Fruit fly (Drosophila melanogaster) whole organism, embryonic: ENCODE results near the gene GlnRS.

ENCODE experiments used
- CG10274 ChIP-seq: fragments of 200-800 bp; sonication (Bioruptor generic); optimal IDR thresholded peaks from 3 replicates; lab custom pipeline; 2017; ENCODE audit warnings: missing biosample characterization, mild to moderate bottlenecking, missing genetic modification characterization
- CG10321 ChIP-seq: fragments of 200-800 bp; sonication (Bioruptor generic); IDR thresholded peaks from 2 replicates; pipeline ENCODE4 v1.3.6; 2022; ENCODE audit warnings: missing biosample characterization, missing genetic modification characterization
- CG10565 ChIP-seq: fragments of 200-800 bp; sonication (Bioruptor generic); optimal IDR thresholded peaks from 3 replicates; lab custom pipeline; 2016; ENCODE audit warnings: missing biosample characterization, mild to moderate bottlenecking, missing genetic modification characterization
- CG11723 ChIP-seq: fragments of 200-800 bp; sonication (Bioruptor generic); optimal IDR thresholded peaks from 2 replicates; lab custom pipeline; 2017; ENCODE audit warnings: missing biosample characterization, mild to moderate bottlenecking, missing genetic modification characterization
- CG13624 ChIP-seq: fragments of 200-800 bp; sonication (Bioruptor generic); optimal IDR thresholded peaks from 2 replicates; lab custom pipeline; 2016; ENCODE audit warnings: missing biosample characterization, missing genetic modification characterization
- CG13894 ChIP-seq: fragments of 200-800 bp; sonication (Bioruptor generic); optimal IDR thresholded peaks from 3 replicates; lab custom pipeline; 2018; ENCODE audit warnings: missing biosample characterization, mild to moderate bottlenecking, missing genetic modification characterization, moderate library complexity
- CG15696 ChIP-seq: fragments of 200-800 bp; sonication (Bioruptor generic); optimal IDR thresholded peaks from 2 replicates; lab custom pipeline; 2019; ENCODE audit warnings: missing biosample characterization, mild to moderate bottlenecking, missing genetic modification characterization, moderate library complexity
- CG16815 ChIP-seq: fragments of 200-800 bp; sonication (Bioruptor generic); optimal IDR thresholded peaks from 3 replicates; lab custom pipeline; 2017; ENCODE audit warnings: missing biosample characterization, mild to moderate bottlenecking, missing genetic modification characterization
- CG17612 ChIP-seq: fragments of 200-800 bp; sonication (Bioruptor generic); IDR thresholded peaks from 2 replicates; pipeline ENCODE4 v1.3.6; 2022; ENCODE audit warnings: missing biosample characterization, missing genetic modification characterization
- CG2129 ChIP-seq: fragments of 200-800 bp; sonication (Bioruptor generic); IDR thresholded peaks from 2 replicates; pipeline ENCODE4 v1.3.6; 2022; ENCODE audit warnings: missing biosample characterization, missing genetic modification characterization; ENCODE audit not compliant: partially characterized antibody
- CG31365 ChIP-seq: fragments of 200-800 bp; sonication (Bioruptor generic); optimal IDR thresholded peaks from 2 replicates; lab custom pipeline; 2018; ENCODE audit warnings: missing biosample characterization, mild to moderate bottlenecking, missing genetic modification characterization
- CG34224 ChIP-seq: fragments of 200-800 bp; sonication (Bioruptor generic); IDR thresholded peaks from 3 replicates; pipeline ENCODE4 v1.3.6; 2022; ENCODE audit warnings: missing biosample characterization, missing genetic modification characterization; ENCODE audit not compliant: partially characterized antibody
- CG42726 ChIP-seq: fragments of 200-800 bp; sonication (Bioruptor generic); IDR thresholded peaks from 2 replicates; pipeline ENCODE4 v1.3.6; 2022; ENCODE audit warnings: missing biosample characterization, missing genetic modification characterization; ENCODE audit not compliant: partially characterized antibody
- CG6654 ChIP-seq: fragments of 200-800 bp; sonication (Bioruptor generic); optimal IDR thresholded peaks from 2 replicates; lab custom pipeline; 2017; ENCODE audit warnings: missing biosample characterization, mild to moderate bottlenecking, missing genetic modification characterization
- CG7372 ChIP-seq: fragments of 200-800 bp; sonication (Bioruptor generic); IDR thresholded peaks from 2 replicates; pipeline ENCODE4 v1.3.6; 2022; ENCODE audit warnings: missing biosample characterization, missing genetic modification characterization
- CG7839 ChIP-seq: fragments of 200-800 bp; sonication (Bioruptor generic); optimal IDR thresholded peaks from 3 replicates; lab custom pipeline; 2018; ENCODE audit warnings: missing biosample characterization, mild to moderate bottlenecking, missing genetic modification characterization, moderate library complexity
- CG7987 ChIP-seq: fragments of 200-800 bp; sonication (Bioruptor generic); optimal IDR thresholded peaks from 2 replicates; lab custom pipeline; 2018; ENCODE audit warnings: missing biosample characterization, mild to moderate bottlenecking, missing genetic modification characterization, moderate library complexity
- Deaf1 ChIP-seq: fragments of 200-800 bp; optimal IDR thresholded peaks from 3 replicates; lab custom pipeline; 2019; ENCODE audit warnings: missing biosample characterization, mild to moderate bottlenecking, missing genetic modification characterization, moderate library complexity
- Dfd ChIP-seq, 2 experiments: fragments of >200 bp; optimal IDR thresholded peaks; 2 replicates each; lab custom pipeline; 2017; ENCODE audit warnings: missing biosample characterization in 2 of 2, missing genetic modification characterization in 2 of 2
- Doc3 ChIP-seq: fragments of 200-800 bp; sonication (Bioruptor generic); IDR thresholded peaks from 3 replicates; pipeline ENCODE4 v1.3.6; 2022; ENCODE audit warnings: missing biosample characterization, missing genetic modification characterization; ENCODE audit not compliant: partially characterized antibody
- Elba2 ChIP-seq: fragments of 200-800 bp; sonication (Bioruptor generic); optimal IDR thresholded peaks from 3 replicates; lab custom pipeline; 2016; ENCODE audit warnings: missing biosample characterization, missing genetic modification characterization
- HLH54F ChIP-seq: fragments of 200-800 bp; sonication (Bioruptor generic); optimal IDR thresholded peaks from 3 replicates; lab custom pipeline; 2016; ENCODE audit warnings: missing biosample characterization, missing genetic modification characterization
- Hmr ChIP-seq: fragments of 200-800 bp; sonication (Bioruptor generic); optimal IDR thresholded peaks from 3 replicates; lab custom pipeline; 2017; ENCODE audit warnings: mild to moderate bottlenecking, missing biosample characterization, missing genetic modification reagents, missing genetic modification characterization
- Lhr ChIP-seq: fragments of 200-800 bp; sonication (Bioruptor generic); optimal IDR thresholded peaks from 3 replicates; lab custom pipeline; 2017; ENCODE audit warnings: mild to moderate bottlenecking, missing biosample characterization, missing genetic modification reagents, missing genetic modification characterization
- MESR4 ChIP-seq: fragments of 200-800 bp; sonication (Bioruptor generic); optimal IDR thresholded peaks from 2 replicates; lab custom pipeline; 2018; ENCODE audit warnings: missing biosample characterization, mild to moderate bottlenecking, missing genetic modification characterization, moderate library complexity
- NFAT ChIP-seq: fragments of 200-800 bp; sonication (Bioruptor generic); IDR thresholded peaks from 2 replicates; pipeline ENCODE4 v1.3.6; 2022; ENCODE audit warnings: missing biosample characterization, missing genetic modification characterization
- Optix ChIP-seq: fragments of 200-800 bp; sonication (Bioruptor generic); IDR thresholded peaks from 3 replicates; pipeline ENCODE4 v1.3.6; 2022; ENCODE audit warnings: missing biosample characterization, missing genetic modification characterization
- Sin3A ChIP-seq: fragments of >200 bp; optimal IDR thresholded peaks from 2 replicates; lab custom pipeline; 2018
- Sox102F ChIP-seq: fragments of 200-800 bp; sonication (Bioruptor generic); optimal IDR thresholded peaks from 2 replicates; lab custom pipeline; 2018; ENCODE audit warnings: missing biosample characterization, mild to moderate bottlenecking, missing genetic modification characterization, moderate library complexity
- amos ChIP-seq: fragments of 200-800 bp; sonication (Bioruptor generic); IDR thresholded peaks from 2 replicates; pipeline ENCODE4 v1.3.6; 2022; ENCODE audit warnings: missing biosample characterization, missing genetic modification characterization; ENCODE audit not compliant: partially characterized antibody
- br ChIP-seq: fragments of >200 bp; optimal IDR thresholded peaks from 2 replicates; lab custom pipeline; 2017
- crol ChIP-seq: fragments of 200-800 bp; sonication (Bioruptor generic); IDR thresholded peaks from 2 replicates; pipeline ENCODE4 v1.3.6; 2022; ENCODE audit warnings: missing biosample characterization, missing genetic modification characterization
- dmrt99B ChIP-seq: fragments of 200-800 bp; sonication (Bioruptor generic); optimal IDR thresholded peaks from 2 replicates; lab custom pipeline; 2018; ENCODE audit warnings: missing biosample characterization, mild to moderate bottlenecking, missing genetic modification characterization, moderate library complexity
- fru ChIP-seq: fragments of >200 bp; optimal IDR thresholded peaks from 2 replicates; lab custom pipeline; 2017
- ftz-f1 ChIP-seq: fragments of 200-800 bp; sonication (Bioruptor generic); optimal IDR thresholded peaks from 2 replicates; lab custom pipeline; 2016; ENCODE audit warnings: missing biosample characterization, missing genetic modification characterization
- gce ChIP-seq: fragments of 200-800 bp; sonication (Bioruptor generic); IDR thresholded peaks from 3 replicates; pipeline ENCODE4 v1.3.6; 2022; ENCODE audit warnings: missing biosample characterization, missing genetic modification characterization
- gcm2 ChIP-seq: fragments of 200-800 bp; sonication (Bioruptor generic); optimal IDR thresholded peaks from 2 replicates; lab custom pipeline; 2016; ENCODE audit warnings: missing biosample characterization, missing genetic modification characterization
- hbn ChIP-seq: fragments of 200-800 bp; sonication (Bioruptor generic); IDR thresholded peaks from 2 replicates; pipeline ENCODE4 v1.3.6; 2022; ENCODE audit warnings: missing biosample characterization, missing genetic modification characterization; ENCODE audit not compliant: partially characterized antibody
- ken ChIP-seq: fragments of 200-800 bp; sonication (Bioruptor generic); IDR thresholded peaks from 3 replicates; pipeline ENCODE4 v1.3.6; 2022; ENCODE audit warnings: missing biosample characterization, missing genetic modification characterization
- lbe ChIP-seq: fragments of 200-800 bp; sonication (Bioruptor generic); optimal IDR thresholded peaks from 2 replicates; lab custom pipeline; 2016; ENCODE audit warnings: missing biosample characterization, mild to moderate bottlenecking, missing genetic modification characterization
- oc ChIP-seq: fragments of 200-800 bp; sonication (Bioruptor generic); optimal IDR thresholded peaks from 2 replicates; lab custom pipeline; 2018; ENCODE audit warnings: missing biosample characterization, mild to moderate bottlenecking, missing genetic modification characterization, moderate library complexity
- onecut ChIP-seq: fragments of 200-800 bp; sonication (Bioruptor generic); IDR thresholded peaks from 2 replicates; pipeline ENCODE4 v1.3.6; 2022; ENCODE audit warnings: missing biosample characterization, missing genetic modification characterization
- org-1 ChIP-seq: fragments of 200-800 bp; sonication (Bioruptor generic); optimal IDR thresholded peaks from 2 replicates; lab custom pipeline; 2017; ENCODE audit warnings: missing biosample characterization, missing genetic modification characterization
- pho ChIP-seq: fragments of 200-800 bp; sonication (Bioruptor generic); optimal IDR thresholded peaks from 2 replicates; lab custom pipeline; 2016; ENCODE audit warnings: missing biosample characterization, missing genetic modification characterization
- prd ChIP-seq, 3 experiments: fragments of >200 bp in 2 of 3; fragments of 200-800 bp in 1 of 3; sonication (Bioruptor generic) in 1 of 3; optimal IDR thresholded peaks in 2 of 3; IDR thresholded peaks in 1 of 3; 2 replicates in 2 of 3; 3 replicates in 1 of 3; pipeline versions ENCODE4 v1.3.6 to Lab custom; 2017 to 2022; ENCODE audit warnings: missing biosample characterization in 1 of 3, missing genetic modification characterization in 1 of 3
- sens-2 ChIP-seq: fragments of 200-800 bp; sonication (Bioruptor generic); IDR thresholded peaks from 2 replicates; pipeline ENCODE4 v1.3.6; 2022; ENCODE audit warnings: missing biosample characterization, missing genetic modification characterization
- slou ChIP-seq: fragments of 200-800 bp; sonication (Bioruptor generic); optimal IDR thresholded peaks from 3 replicates; lab custom pipeline; 2016; ENCODE audit warnings: missing biosample characterization, missing genetic modification characterization
- stc ChIP-seq: fragments of 200-800 bp; sonication (Bioruptor generic); IDR thresholded peaks from 2 replicates; pipeline ENCODE4 v1.3.6; 2022; ENCODE audit warnings: missing biosample characterization, missing genetic modification characterization
- tll ChIP-seq, 2 experiments: fragments of 200-800 bp in 1 of 2; fragments of >200 bp in 1 of 2; sonication (Bioruptor generic) in 1 of 2; optimal IDR thresholded peaks; 2 replicates each; lab custom pipeline; 2017 to 2019; ENCODE audit warnings: missing biosample characterization in 2 of 2, missing genetic modification characterization in 2 of 2, mild to moderate bottlenecking in 1 of 2, moderate library complexity in 1 of 2
- tup ChIP-seq: fragments of 200-800 bp; sonication (Bioruptor generic); optimal IDR thresholded peaks from 2 replicates; lab custom pipeline; 2016; ENCODE audit warnings: missing biosample characterization, mild to moderate bottlenecking, missing genetic modification characterization, moderate library complexity

GlnRS gene

dm6 chr3R:25265589-25266201 lies at the start of gene GlnRS, which contains the start of gene RIOK2 (continued):
- TF ChIP-seq prd (optimal IDR thresholded peaks at IDR 0.05; lab: Kevin White, UChicago) (no peak), prd (GFP tag; IDR thresholded peaks at IDR 0.05; lab: Robert Waterston, UW) (no peak), Doc3 (GFP tag; lab: Robert Waterston, UW) (peak; percentile 92), ken (no peak), Optix (GFP tag; lab: Robert Waterston, UW) (no peak), Deaf1 (no peak), CG13624 (GFP tag; lab: Kevin White, UChicago) (peak; percentile 75), ftz-f1 (GFP tag; lab: Kevin White, UChicago) (no peak), CG11723 (no peak), gcm2 (GFP tag; lab: Kevin White, UChicago) (no peak), HLH54F (GFP tag; lab: Kevin White, UChicago) (no peak), CG10565 (GFP tag; lab: Kevin White, UChicago) (no peak), NFAT (GFP tag; lab: Robert Waterston, UW) (no peak; the same call in 1 of the 2 replicates), fru (lab: Kevin White, UChicago) (no peak), Dfd (GFP tag; optimal IDR thresholded peaks at IDR 0.05; lab: Kevin White, UChicago) (peak in 1 of 2 experiments; percentile 79), crol (GFP tag; lab: Robert Waterston, UW) (no peak), CG16815 (GFP tag; lab: Kevin White, UChicago) (no peak), oc (no peak), CG10321 (no peak), stc (GFP tag; lab: Robert Waterston, UW) (no peak), hbn (GFP tag; lab: Robert Waterston, UW) (peak; percentile 97), sens-2 (GFP tag; lab: Robert Waterston, UW) (no peak), CG15696 (tag; lab: Kevin White, UChicago) (no peak), Elba2 (GFP tag; lab: Kevin White, UChicago) (no peak), tup (no peak), Lhr (GFP tag; lab: Kevin White, UChicago) (peak; percentile 64), onecut (GFP tag; lab: Robert Waterston, UW) (no peak), Sin3A (lab: Kevin White, UChicago) (peak; percentile 78), MESR4 (GFP tag; lab: Kevin White, UChicago) (peak; percentile 95), CG2129 (GFP tag; lab: Robert Waterston, UW) (peak; percentile 87), CG13894 (tag; lab: Kevin White, UChicago) (no peak), br (lab: Kevin White, UChicago) (no peak), tll (GFP tag; optimal IDR thresholded peaks at IDR 0.05; lab: Kevin White, UChicago) (no peak), slou (no peak), CG17612 (GFP tag; lab: Robert Waterston, UW) (no peak), CG42726 (GFP tag; lab: Robert Waterston, UW) (peak; percentile 91), CG7987 (GFP tag; lab: Kevin White, UChicago) (peak; percentile 49), dmrt99B (tag; lab: Kevin White, UChicago) (no peak), CG7372 (GFP tag; lab: Robert Waterston, UW) (no peak), amos (GFP tag; lab: Robert Waterston, UW) (peak; percentile 97), Sox102F (GFP tag; lab: Kevin White, UChicago) (no peak), CG31365 (no peak), gce (GFP tag; lab: Robert Waterston, UW) (no peak), org-1 (no peak), CG6654 (GFP tag; lab: Kevin White, UChicago) (no peak), CG7839 (tag; lab: Kevin White, UChicago) (no peak), CG34224 (GFP tag; lab: Robert Waterston, UW) (peak; percentile 97), lbe (GFP tag; lab: Kevin White, UChicago) (no peak), Hmr (GFP tag; lab: Kevin White, UChicago) (no peak), pho (GFP tag; lab: Kevin White, UChicago) (peak; percentile 5), CG10274 (no peak)
